Fruit fly (Drosophila melanogaster) whole organism, adult: ENCODE results near the gene Or69a.

Experiments
- CG11617 ChIP-seq: fragments of 200-800 bp; sonication (Bioruptor generic); optimal IDR thresholded peaks from 2 replicates; lab custom pipeline; 2017; ENCODE audit warnings: mild to moderate bottlenecking, missing biosample characterization, missing genetic modification reagents, missing genetic modification characterization
- CG12768 ChIP-seq: fragments of 200-800 bp; sonication (Bioruptor generic); optimal IDR thresholded peaks from 2 replicates; lab custom pipeline; 2017; ENCODE audit warnings: missing biosample characterization, missing genetic modification characterization, mild to moderate bottlenecking, moderate library complexity, missing genetic modification reagents
- CG14711 ChIP-seq: fragments of 200-800 bp; sonication (Bioruptor generic); optimal IDR thresholded peaks from 2 replicates; lab custom pipeline; 2018; ENCODE audit warnings: missing biosample characterization, mild to moderate bottlenecking, missing genetic modification characterization, moderate library complexity
- CG5204 ChIP-seq: fragments of 200-800 bp; sonication (Bioruptor generic); optimal IDR thresholded peaks from 2 replicates; lab custom pipeline; 2016; ENCODE audit warnings: missing biosample characterization, missing genetic modification characterization
- Hr96 ChIP-seq: fragments of 200-800 bp; sonication (Bioruptor generic); optimal IDR thresholded peaks from 2 replicates; lab custom pipeline; 2016; ENCODE audit warnings: missing biosample characterization, missing genetic modification characterization
- Mnt ChIP-seq: fragments of 200-800 bp; sonication (Bioruptor generic); optimal IDR thresholded peaks from 2 replicates; lab custom pipeline; 2016; ENCODE audit warnings: missing biosample characterization, mild to moderate bottlenecking, missing genetic modification characterization
- bab1 ChIP-seq: fragments of 200-800 bp; sonication (Bioruptor generic); optimal IDR thresholded peaks from 3 replicates; lab custom pipeline; 2019; ENCODE audit warnings: missing biosample characterization, mild to moderate bottlenecking, missing genetic modification characterization, moderate library complexity
- cnc ChIP-seq, 2 experiments: fragments of >200 bp; optimal IDR thresholded peaks; 2 replicates each; lab custom pipeline; 2017
- kay ChIP-seq: fragments of 200-800 bp; sonication (Bioruptor generic); peaks from one replicate; lab custom pipeline; 2016; ENCODE audit warnings: missing biosample characterization, missing genetic modification characterization, borderline replicate concordance
- ovo ChIP-seq: fragments of 200-800 bp; sonication (Bioruptor generic); optimal IDR thresholded peaks from 2 replicates; lab custom pipeline; 2016; ENCODE audit warnings: missing biosample characterization, missing genetic modification characterization
- pad ChIP-seq: fragments of 200-800 bp; sonication (Bioruptor generic); optimal IDR thresholded peaks from 3 replicates; lab custom pipeline; 2017; ENCODE audit warnings: missing biosample characterization, missing genetic modification characterization, mild to moderate bottlenecking, moderate library complexity, missing genetic modification reagents
- tj ChIP-seq: fragments of 200-800 bp; sonication (Bioruptor generic); optimal IDR thresholded peaks from 3 replicates; lab custom pipeline; 2017; ENCODE audit warnings: missing biosample characterization, mild to moderate bottlenecking, missing genetic modification characterization, moderate library complexity
- toe ChIP-seq: fragments of 200-800 bp; sonication (Bioruptor generic); optimal IDR thresholded peaks from 2 replicates; lab custom pipeline; 2016; ENCODE audit warnings: missing biosample characterization, missing genetic modification characterization

DNA sequence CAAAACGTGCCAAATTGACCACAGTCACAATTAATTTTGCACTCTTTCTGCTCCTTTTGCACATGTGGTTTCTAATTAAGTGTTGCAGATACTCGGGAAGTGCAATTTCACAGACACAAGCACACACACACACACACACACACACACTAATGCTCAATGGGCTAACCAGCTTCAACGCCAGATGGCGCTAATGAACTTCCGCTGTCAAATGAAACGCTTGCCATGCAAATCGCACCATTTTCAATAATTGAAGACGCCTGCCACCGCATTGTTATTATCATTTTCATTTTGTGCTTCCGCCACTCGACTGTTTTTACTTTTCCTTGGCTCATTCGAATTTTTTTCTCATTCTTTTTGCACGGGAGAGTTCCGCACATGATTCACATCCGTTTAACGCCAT is 18.1 kb downstream of the Or69a start:
- TF ChIP-seq CG5204 (no peak), cnc (optimal IDR thresholded peaks at IDR 0.05; lab: Kevin White, UChicago) (no peak), CG11617 (GFP tag; lab: Kevin White, UChicago) (no peak), Mnt (GFP tag; lab: Kevin White, UChicago) (no peak), kay (GFP tag; lab: Kevin White, UChicago) (no peak), CG14711 (tag; lab: Kevin White, UChicago) (no peak), Hr96 (GFP tag; lab: Kevin White, UChicago) (no peak), ovo (no peak), tj (GFP tag; lab: Kevin White, UChicago) (no peak), CG12768 (no peak), bab1 (GFP tag; lab: Kevin White, UChicago) (no peak), toe (GFP tag; lab: Kevin White, UChicago) (no peak), pad (no peak)
